Worm (Caenorhabditis elegans): Measurements from ENCODE around the gene C18G1.6.
A peak's percentile ranks its signal among the peaks of the same experiment; 100 is the strongest.

DNA sequence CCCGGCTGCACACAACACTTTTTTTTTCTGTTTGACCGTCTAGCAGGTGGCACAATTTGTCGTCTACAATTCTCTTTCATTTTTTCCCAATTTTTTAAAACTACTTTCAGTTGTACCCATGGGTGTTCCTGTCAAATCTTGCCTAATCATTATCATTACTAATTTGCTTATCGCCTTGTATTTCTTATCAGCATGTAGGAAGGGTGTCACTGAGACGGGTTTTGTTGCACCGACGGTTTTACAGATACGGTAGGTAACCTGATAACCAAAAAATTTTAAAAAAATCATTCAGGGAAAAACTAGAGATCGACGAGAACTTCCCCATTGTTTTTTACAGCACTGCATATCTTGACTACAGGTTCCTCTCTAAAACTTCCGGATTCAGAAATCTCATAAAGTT is 12.7 kb upstream of the C18G1.6 start, which contains the start of gene F39G3.2:
- TF ChIP-seq nhr-67 (tag; optimal IDR thresholded peaks at IDR 0.05) (no peak), nhr-25 (tag; optimal IDR thresholded peaks at IDR 0.05) (no peak), fos-1 (tag; optimal IDR thresholded peaks at IDR 0.05) (no peak), ama-1 (optimal IDR thresholded peaks at IDR 0.05) (no peak), nhr-237 (tag; optimal IDR thresholded peaks at IDR 0.05) (no peak), nhr-23 (tag; optimal IDR thresholded peaks at IDR 0.05) (no peak), ztf-11 (tag; optimal IDR thresholded peaks at IDR 0.05) (no peak), elt-1 (tag; optimal IDR thresholded peaks at IDR 0.05) (no peak), elt-2 (tag; optimal IDR thresholded peaks at IDR 0.05) (peak; percentile 90)
